Worm (Caenorhabditis elegans) whole organism, young adult: ENCODE results near the gene nas-8.

Source experiments
- attf-6 ChIP-seq: fragments of 200-800 bp; sonication (Bioruptor generic); IDR thresholded peaks from 2 replicates; pipeline ENCODE4 v1.3.6; 2022; ENCODE audit warnings: missing genetic modification reagents, missing genetic modification characterization, missing compliant biosample characterization
- dpl-1 ChIP-seq: fragments of 150-350 bp; optimal IDR thresholded peaks from 2 replicates; lab custom pipeline; 2014; ENCODE audit warnings: missing biosample characterization, missing genetic modification reagents, missing genetic modification characterization
- efl-1 ChIP-seq: fragments of 150-350 bp; optimal IDR thresholded peaks from 2 replicates; lab custom pipeline; 2014; ENCODE audit warnings: missing biosample characterization, missing genetic modification reagents, missing genetic modification characterization
- egl-44 ChIP-seq: fragments of 200-800 bp; sonication (Bioruptor generic); IDR thresholded peaks from 2 replicates; pipeline ENCODE4 v1.3.6; 2022; ENCODE audit warnings: missing genetic modification reagents, missing genetic modification characterization, missing compliant biosample characterization
- madf-8 ChIP-seq: fragments of 200-800 bp; sonication (Bioruptor generic); conservative IDR thresholded peaks from 2 replicates; pipeline ENCODE4 v1.3.6; 2022; ENCODE audit warnings: missing genetic modification reagents, missing genetic modification characterization, missing compliant biosample characterization
- nhr-120 ChIP-seq: fragments of 200-800 bp; sonication (Bioruptor generic); IDR thresholded peaks from 2 replicates; pipeline ENCODE4 v1.3.6; 2022; ENCODE audit warnings: missing genetic modification characterization, missing compliant biosample characterization
- nhr-179 ChIP-seq: sonication (generic microtip); optimal IDR thresholded peaks from 2 replicates; lab custom pipeline; 2016; ENCODE audit warnings: mild to moderate bottlenecking, missing genetic modification characterization, missing compliant biosample characterization
- nhr-90 ChIP-seq: sonication (generic microtip); optimal IDR thresholded peaks from 2 replicates; lab custom pipeline; 2016; ENCODE audit warnings: missing genotype, mild to moderate bottlenecking, missing genetic modification characterization, missing compliant biosample characterization
- snpc-4 ChIP-seq, 5 experiments: fragments of 150-350 bp in 1 of 5; sonication (generic microtip) in 4 of 5; optimal IDR thresholded peaks; 2 replicates each; lab custom pipeline; 2014 to 2018; ENCODE audit warnings: missing genetic modification characterization in 5 of 5, missing biosample characterization in 3 of 5, antibody characterized with exemption in 2 of 5, mild to moderate bottlenecking in 2 of 5, missing compliant biosample characterization in 2 of 5, missing genotype in 2 of 5, moderate library complexity in 2 of 5, missing genetic modification reagents in 1 of 5
- unc-130 ChIP-seq: sonication (generic microtip); optimal IDR thresholded peaks from 2 replicates; lab custom pipeline; 2016; ENCODE audit warnings: missing genetic modification reagents, missing genetic modification characterization, missing compliant biosample characterization

DNA sequence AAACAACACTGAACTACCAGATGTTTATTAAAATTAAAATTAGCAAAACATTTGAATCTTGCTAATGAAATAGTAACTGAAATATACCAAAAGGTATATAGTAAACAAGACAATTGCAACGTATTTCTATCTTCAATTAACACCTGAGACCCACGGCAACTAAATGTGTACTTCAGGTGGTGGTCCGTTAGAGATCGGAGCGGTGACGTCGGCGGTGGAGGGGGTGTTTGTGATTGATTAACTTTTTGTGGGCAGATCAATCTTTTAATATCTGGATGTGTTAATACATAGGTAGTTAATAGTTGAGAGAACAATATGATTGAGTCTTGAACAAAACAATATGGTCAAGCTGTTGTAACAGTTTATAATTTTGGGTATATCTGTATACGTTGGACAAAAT is 18.6 kb upstream of the nas-8 start:
- TF ChIP-seq dpl-1 (GFP tag; lab: Kevin White, UChicago) = no peak
- TF ChIP-seq unc-130 (GFP tag; lab: Kevin White, UChicago) = no peak
- TF ChIP-seq snpc-4 (GFP tag; optimal IDR thresholded peaks at IDR 0.05; lab: Kevin White, UChicago) = no peak
- no peak for TF ChIP-seq snpc-4 (tag; optimal IDR thresholded peaks at IDR 0.05; lab: Kevin White, UChicago)
- no peak for TF ChIP-seq efl-1 (GFP tag; lab: Kevin White, UChicago)
- TF ChIP-seq madf-8 (GFP tag; lab: Robert Waterston, UW) = no peak
- TF ChIP-seq nhr-179 (tag; lab: Kevin White, UChicago) = no peak
- no peak for TF ChIP-seq nhr-90 (tag; lab: Kevin White, UChicago)
- TF ChIP-seq attf-6 (GFP tag; lab: Robert Waterston, UW) = no peak
- TF ChIP-seq egl-44 (GFP tag; lab: Robert Waterston, UW) = no peak
- no peak for TF ChIP-seq nhr-120 (GFP tag; lab: Robert Waterston, UW)
